Fruit fly (Drosophila melanogaster): ENCODE results near the gene CG13712.

DNA sequence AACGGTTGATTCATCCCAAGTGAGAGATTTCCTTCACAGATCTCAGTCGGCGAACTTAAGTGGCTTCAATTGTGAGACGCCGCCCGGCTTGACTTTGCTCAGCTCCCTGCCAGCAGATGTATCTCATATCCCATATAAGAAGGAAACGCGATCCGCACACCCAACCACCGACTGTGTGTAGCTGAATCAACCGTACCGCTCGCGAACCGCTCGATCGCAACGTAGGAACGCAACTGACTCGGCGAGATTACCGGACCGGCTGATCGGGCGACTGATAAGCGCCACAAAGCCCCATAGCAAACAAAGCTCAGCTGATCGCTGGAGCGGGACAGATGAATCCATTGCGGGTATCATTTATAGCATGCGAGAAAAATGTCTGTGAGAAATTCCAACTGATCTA is 22.6 kb downstream of the CG13712 start, which contains the start of gene axo:
- TF ChIP-seq gl (tag; optimal IDR thresholded peaks at IDR 0.05) (no peak), D1 (tag; optimal IDR thresholded peaks at IDR 0.05) (no peak), rn (GFP tag; IDR thresholded peaks at IDR 0.05) (no peak), CG14655 (GFP tag; optimal IDR thresholded peaks at IDR 0.05) (no peak), CG12605 (GFP tag; IDR thresholded peaks at IDR 0.05) (no peak), CG13204 (GFP tag; optimal IDR thresholded peaks at IDR 0.05) (peak; percentile 77), CG15710 (tag; optimal IDR thresholded peaks at IDR 0.05) (no peak), Pif1B (GFP tag; optimal IDR thresholded peaks at IDR 0.05) (no peak), CG10348 (GFP tag; IDR thresholded peaks at IDR 0.05) (no peak), CG34367 (tag; optimal IDR thresholded peaks at IDR 0.05) (no peak), Ets98B (GFP tag; IDR thresholded peaks at IDR 0.05) (no peak)
